Fruit fly (Drosophila melanogaster) whole organism, embryonic: ENCODE data around the gene RpS5b.

Experiments
- CG10267 ChIP-seq: fragments of 200-800 bp; sonication (Bioruptor generic); optimal IDR thresholded peaks from 2 replicates; lab custom pipeline; 2018; ENCODE audit warnings: missing biosample characterization, mild to moderate bottlenecking, missing genetic modification characterization, moderate library complexity
- CG11093 ChIP-seq: fragments of 200-800 bp; sonication (Bioruptor generic); IDR thresholded peaks from 3 replicates; pipeline ENCODE4 v1.3.6; 2022; ENCODE audit warnings: missing biosample characterization, missing genetic modification characterization
- CG11456 ChIP-seq: fragments of 200-800 bp; sonication (Bioruptor generic); IDR thresholded peaks from 3 replicates; pipeline ENCODE4 v1.3.6; 2022; ENCODE audit warnings: missing biosample characterization, missing genetic modification characterization
- CG12659 ChIP-seq: fragments of 200-800 bp; sonication (Bioruptor generic); optimal IDR thresholded peaks from 3 replicates; lab custom pipeline; 2017; ENCODE audit warnings: mild to moderate bottlenecking, missing biosample characterization, missing genetic modification reagents, missing genetic modification characterization
- CG12942 ChIP-seq: fragments of 200-800 bp; sonication (Bioruptor generic); optimal IDR thresholded peaks from 3 replicates; lab custom pipeline; 2016; ENCODE audit warnings: missing biosample characterization, missing genetic modification characterization
- CG13894 ChIP-seq: fragments of 200-800 bp; sonication (Bioruptor generic); optimal IDR thresholded peaks from 3 replicates; lab custom pipeline; 2018; ENCODE audit warnings: missing biosample characterization, mild to moderate bottlenecking, missing genetic modification characterization, moderate library complexity
- CG14441 ChIP-seq: fragments of 200-800 bp; sonication (Bioruptor generic); IDR thresholded peaks from 2 replicates; pipeline ENCODE4 v1.3.6; 2022; ENCODE audit warnings: missing biosample characterization, missing genetic modification characterization
- CG14860 ChIP-seq: fragments of 200-800 bp; sonication (Bioruptor generic); IDR thresholded peaks from 3 replicates; pipeline ENCODE4 v1.3.6; 2022; ENCODE audit warnings: missing biosample characterization, missing genetic modification characterization; ENCODE audit not compliant: partially characterized antibody
- CG15514 ChIP-seq: fragments of 200-800 bp; sonication (Bioruptor generic); optimal IDR thresholded peaks from 3 replicates; lab custom pipeline; 2017; ENCODE audit warnings: missing biosample characterization, missing genetic modification characterization, mild to moderate bottlenecking, moderate library complexity, missing genetic modification reagents
- CG1602 ChIP-seq: fragments of 200-800 bp; sonication (Bioruptor generic); optimal IDR thresholded peaks from 3 replicates; lab custom pipeline; 2016; ENCODE audit warnings: missing biosample characterization, missing genetic modification characterization
- CG17328 ChIP-seq: fragments of 200-800 bp; sonication (Bioruptor generic); IDR thresholded peaks from 2 replicates; pipeline ENCODE4 v1.3.6; 2022; ENCODE audit warnings: missing biosample characterization, missing genetic modification characterization
- CG17829 ChIP-seq: fragments of 200-800 bp; optimal IDR thresholded peaks from 2 replicates; lab custom pipeline; 2019; ENCODE audit warnings: missing biosample characterization, mild to moderate bottlenecking, missing genetic modification characterization, moderate library complexity
- CG1792 ChIP-seq: fragments of 200-800 bp; sonication (Bioruptor generic); optimal IDR thresholded peaks from 2 replicates; lab custom pipeline; 2016; ENCODE audit warnings: missing biosample characterization, missing genetic modification characterization
- CG1832 ChIP-seq: fragments of 200-800 bp; sonication (Bioruptor generic); optimal IDR thresholded peaks from 2 replicates; lab custom pipeline; 2017; ENCODE audit warnings: missing biosample characterization, mild to moderate bottlenecking, missing genetic modification characterization, inconsistent platforms
- CG18619 ChIP-seq: fragments of 200-800 bp; sonication (Bioruptor generic); optimal IDR thresholded peaks from 3 replicates; lab custom pipeline; 2017; ENCODE audit warnings: missing biosample characterization, mild to moderate bottlenecking, missing genetic modification characterization
- CG2120 ChIP-seq: fragments of 200-800 bp; sonication (Bioruptor generic); optimal IDR thresholded peaks from 3 replicates; lab custom pipeline; 2016; ENCODE audit warnings: missing biosample characterization, missing genetic modification characterization
- CG32772 ChIP-seq: fragments of 200-800 bp; sonication (Bioruptor generic); IDR thresholded peaks from 2 replicates; pipeline ENCODE4 v1.3.6; 2022; ENCODE audit warnings: missing biosample characterization, missing genetic modification characterization
- CG3281 ChIP-seq: fragments of 200-800 bp; sonication (Bioruptor generic); optimal IDR thresholded peaks from 3 replicates; lab custom pipeline; 2017; ENCODE audit warnings: missing biosample characterization, mild to moderate bottlenecking, missing genetic modification characterization
- CG5245 ChIP-seq: fragments of 200-800 bp; sonication (Bioruptor generic); optimal IDR thresholded peaks from 3 replicates; lab custom pipeline; 2016; ENCODE audit warnings: missing biosample characterization, missing genetic modification characterization
- CG5953 ChIP-seq: fragments of 200-800 bp; sonication (Bioruptor generic); IDR thresholded peaks from 2 replicates; pipeline ENCODE4 v1.3.6; 2022; ENCODE audit warnings: missing biosample characterization, missing genetic modification characterization
- CG8281 ChIP-seq: fragments of 200-800 bp; sonication (Bioruptor generic); optimal IDR thresholded peaks from 2 replicates; lab custom pipeline; 2018; ENCODE audit warnings: missing biosample characterization, mild to moderate bottlenecking, missing genetic modification characterization, moderate library complexity
- CG8765 ChIP-seq: fragments of 200-800 bp; sonication (Bioruptor generic); IDR thresholded peaks from 2 replicates; pipeline ENCODE4 v1.3.6; 2022; ENCODE audit warnings: missing biosample characterization, missing genetic modification characterization
- CG9215 ChIP-seq: fragments of 200-800 bp; sonication (Bioruptor generic); IDR thresholded peaks from 2 replicates; pipeline ENCODE4 v1.3.6; 2022; ENCODE audit warnings: missing biosample characterization, missing genetic modification characterization
- CkIIα-i1 ChIP-seq: fragments of 200-800 bp; sonication (Bioruptor generic); IDR thresholded peaks from 2 replicates; pipeline ENCODE4 v1.3.6; 2022; ENCODE audit warnings: missing biosample characterization, missing genetic modification characterization
- Dek ChIP-seq: fragments of 200-800 bp; sonication (Bioruptor generic); optimal IDR thresholded peaks from 3 replicates; lab custom pipeline; 2019; ENCODE audit warnings: missing biosample characterization, mild to moderate bottlenecking, missing genetic modification characterization, moderate library complexity
- Ets65A ChIP-seq: fragments of 200-800 bp; sonication (Bioruptor generic); peaks from one replicate; lab custom pipeline; 2016; ENCODE audit warnings: missing biosample characterization, missing genetic modification characterization
- H2.0 ChIP-seq: fragments of 200-800 bp; sonication (Bioruptor generic); IDR thresholded peaks from 2 replicates; pipeline ENCODE4 v1.3.6; 2022; ENCODE audit warnings: missing biosample characterization, missing genetic modification characterization
- HLH54F ChIP-seq: fragments of 200-800 bp; sonication (Bioruptor generic); optimal IDR thresholded peaks from 3 replicates; lab custom pipeline; 2016; ENCODE audit warnings: missing biosample characterization, missing genetic modification characterization
- Lhr ChIP-seq: fragments of 200-800 bp; sonication (Bioruptor generic); optimal IDR thresholded peaks from 3 replicates; lab custom pipeline; 2017; ENCODE audit warnings: mild to moderate bottlenecking, missing biosample characterization, missing genetic modification reagents, missing genetic modification characterization
- Myb ChIP-seq: fragments of 200-800 bp; sonication (Bioruptor generic); optimal IDR thresholded peaks from 2 replicates; lab custom pipeline; 2016; ENCODE audit warnings: missing biosample characterization, missing genetic modification characterization
- Side ChIP-seq: fragments of 200-800 bp; sonication (Bioruptor generic); optimal IDR thresholded peaks from 2 replicates; lab custom pipeline; 2016; ENCODE audit warnings: missing biosample characterization, missing genetic modification characterization
- Sox100B ChIP-seq: fragments of 200-800 bp; sonication (Bioruptor generic); optimal IDR thresholded peaks from 3 replicates; lab custom pipeline; 2018; ENCODE audit warnings: missing biosample characterization, mild to moderate bottlenecking, missing genetic modification characterization
- ash1 ChIP-seq: fragments of 200-800 bp; sonication (Bioruptor generic); optimal IDR thresholded peaks from 2 replicates; lab custom pipeline; 2018; ENCODE audit warnings: missing biosample characterization, mild to moderate bottlenecking, missing genetic modification characterization
- bcd ChIP-seq: fragments of 200-800 bp; sonication (Bioruptor generic); optimal IDR thresholded peaks from 2 replicates; lab custom pipeline; 2017; ENCODE audit warnings: missing biosample characterization, mild to moderate bottlenecking, missing genetic modification characterization
- bigmax ChIP-seq: fragments of 200-800 bp; sonication (Bioruptor generic); optimal IDR thresholded peaks from 2 replicates; lab custom pipeline; 2018; ENCODE audit warnings: missing biosample characterization, mild to moderate bottlenecking, missing genetic modification characterization
- ci ChIP-seq: fragments of 200-800 bp; sonication (Bioruptor generic); IDR thresholded peaks from 3 replicates; pipeline ENCODE4 v1.3.6; 2022; ENCODE audit warnings: missing biosample characterization, missing genetic modification characterization
- dan ChIP-seq: fragments of 200-800 bp; sonication (Bioruptor generic); IDR thresholded peaks from 2 replicates; pipeline ENCODE4 v1.3.6; 2022; ENCODE audit warnings: missing biosample characterization, missing genetic modification characterization
- exex ChIP-seq: fragments of 200-800 bp; sonication (Bioruptor generic); optimal IDR thresholded peaks from 4 replicates; lab custom pipeline; 2018; ENCODE audit warnings: missing biosample characterization, mild to moderate bottlenecking, missing genetic modification characterization, moderate library complexity
- fd3F ChIP-seq: fragments of 200-800 bp; sonication (Bioruptor generic); optimal IDR thresholded peaks from 2 replicates; lab custom pipeline; 2018; ENCODE audit warnings: missing biosample characterization, mild to moderate bottlenecking, missing genetic modification characterization, moderate library complexity
- fd96Cb ChIP-seq: fragments of 200-800 bp; sonication (Bioruptor generic); optimal IDR thresholded peaks from 2 replicates; lab custom pipeline; 2018; ENCODE audit warnings: missing biosample characterization, mild to moderate bottlenecking, missing genetic modification characterization, moderate library complexity
- hth ChIP-seq: fragments of >200 bp; optimal IDR thresholded peaks from 2 replicates; lab custom pipeline; 2017; ENCODE audit warnings: inconsistent platforms
- jigr1 ChIP-seq: fragments of 200-800 bp; sonication (Bioruptor generic); IDR thresholded peaks from 3 replicates; pipeline ENCODE4 v1.3.6; 2022; ENCODE audit warnings: missing biosample characterization, missing genetic modification characterization
- jumu ChIP-seq: fragments of 200-800 bp; sonication (Bioruptor generic); optimal IDR thresholded peaks from 3 replicates; lab custom pipeline; 2016; ENCODE audit warnings: missing biosample characterization, missing genetic modification characterization
- kni ChIP-seq: fragments of 200-800 bp; sonication (Bioruptor generic); optimal IDR thresholded peaks from 3 replicates; lab custom pipeline; 2017; ENCODE audit warnings: mild to moderate bottlenecking, missing biosample characterization, missing genetic modification reagents, missing genetic modification characterization
- lilli ChIP-seq: fragments of 200-800 bp; sonication (Bioruptor generic); optimal IDR thresholded peaks from 3 replicates; lab custom pipeline; 2016; ENCODE audit warnings: missing biosample characterization, missing genetic modification characterization
- peb ChIP-seq: fragments of 200-800 bp; sonication (Bioruptor generic); IDR thresholded peaks from 2 replicates; pipeline ENCODE4 v1.3.6; 2022; ENCODE audit warnings: missing biosample characterization, missing genetic modification characterization
- pum ChIP-seq: fragments of 200-800 bp; sonication (Bioruptor generic); optimal IDR thresholded peaks from 2 replicates; lab custom pipeline; 2016; ENCODE audit warnings: missing biosample characterization, missing genetic modification characterization
- rib ChIP-seq: fragments of 200-800 bp; sonication (Bioruptor generic); IDR thresholded peaks from 2 replicates; pipeline ENCODE4 v1.3.6; 2022; ENCODE audit warnings: missing biosample characterization, missing genetic modification characterization
- salm ChIP-seq: fragments of 200-800 bp; sonication (Bioruptor generic); optimal IDR thresholded peaks from 2 replicates; lab custom pipeline; 2018; ENCODE audit warnings: missing biosample characterization, mild to moderate bottlenecking, missing genetic modification characterization
- tna ChIP-seq: fragments of 200-800 bp; sonication (Bioruptor generic); IDR thresholded peaks from 2 replicates; pipeline ENCODE4 v1.3.6; 2022; ENCODE audit warnings: missing biosample characterization, missing genetic modification characterization; ENCODE audit not compliant: partially characterized antibody
- toy ChIP-seq: fragments of 200-800 bp; sonication (Bioruptor generic); IDR thresholded peaks from 2 replicates; pipeline ENCODE4 v1.3.6; 2022; ENCODE audit warnings: missing biosample characterization, missing genetic modification characterization

The RpS5b gene

DNA sequence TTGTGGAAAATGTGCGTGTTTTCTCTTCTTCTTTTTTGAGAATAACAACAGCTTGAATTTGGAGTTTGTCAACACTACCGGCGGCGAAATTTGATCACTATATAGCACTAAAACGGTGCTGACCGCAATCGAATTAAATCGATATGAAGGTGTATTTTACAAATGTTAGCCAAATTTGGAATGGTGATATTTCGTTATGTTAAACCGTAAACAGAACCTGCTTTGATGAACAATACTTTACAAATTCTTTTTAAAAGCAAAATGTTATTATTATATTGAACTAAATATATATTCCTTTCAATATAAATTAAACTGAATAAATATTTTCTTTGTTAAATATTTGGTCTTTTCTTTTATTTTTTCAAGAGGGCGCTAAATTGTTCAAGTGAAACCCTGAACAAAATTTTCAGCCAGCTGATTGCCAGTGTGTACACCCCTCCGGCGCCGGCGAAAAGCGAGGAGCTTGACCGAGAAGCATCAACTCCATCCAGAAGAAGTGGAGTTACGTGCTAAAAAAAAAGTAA lies 15.3 kb downstream of the RpS5b start, which contains the start of the genes Rrp6, CG33331 and CG33332 (continued):
- TF ChIP-seq CG15514 (peak; percentile 74), CkIIα-i1 (no peak), CG1792 (GFP tag; lab: Kevin White, UChicago) (peak; percentile 41), pum (GFP tag; lab: Kevin White, UChicago) (peak; percentile 46), HLH54F (GFP tag; lab: Kevin White, UChicago) (peak; percentile 74), CG9215 (GFP tag; lab: Robert Waterston, UW) (peak; percentile 76), Side (GFP tag; lab: Kevin White, UChicago) (peak; percentile 35), CG17829 (peak; percentile 85), kni (no peak), CG17328 (GFP tag; lab: Robert Waterston, UW) (peak; percentile 29; the same call in 1 of the 2 replicates), toy (GFP tag; lab: Robert Waterston, UW) (no peak), Lhr (GFP tag; lab: Kevin White, UChicago) (peak; percentile 12), hth (no peak), Myb (GFP tag; lab: Kevin White, UChicago) (peak; percentile 43), Ets65A (GFP tag; lab: Kevin White, UChicago) (peak; percentile 97), CG11093 (GFP tag; lab: Robert Waterston, UW) (no peak), exex (tag; lab: Kevin White, UChicago) (no peak), jigr1 (no peak), ash1 (GFP tag; lab: Kevin White, UChicago) (no peak), CG10267 (tag; lab: Kevin White, UChicago) (peak; percentile 95), CG8281 (tag; lab: Kevin White, UChicago) (no peak), CG1602 (peak; percentile 63), jumu (peak; percentile 47), CG12942 (peak; percentile 63), CG11456 (GFP tag; lab: Robert Waterston, UW) (peak; percentile 61; the same call in 2 of the 3 replicates), bcd (GFP tag; lab: Kevin White, UChicago) (peak; percentile 67), dan (GFP tag; lab: Robert Waterston, UW) (no peak), CG14860 (GFP tag; lab: Robert Waterston, UW) (no peak), rib (GFP tag; lab: Robert Waterston, UW) (peak; percentile 10; the same call in 1 of the 2 replicates), CG5245 (GFP tag; lab: Kevin White, UChicago) (peak; percentile 38), CG14441 (peak; percentile 43; the same call in 1 of the 2 replicates), bigmax (GFP tag; lab: Kevin White, UChicago) (no peak), CG13894 (tag; lab: Kevin White, UChicago) (peak; percentile 66), CG3281 (GFP tag; lab: Kevin White, UChicago) (peak; percentile 87), ci (GFP tag; lab: Robert Waterston, UW) (peak; percentile 66; the same call in 1 of the 3 replicates), CG8765 (GFP tag; lab: Robert Waterston, UW) (no peak), H2.0 (GFP tag; lab: Robert Waterston, UW) (peak; percentile 45), CG12659 (GFP tag; lab: Kevin White, UChicago) (peak; percentile 90), fd96Cb (peak; percentile 18), peb (GFP tag; lab: Robert Waterston, UW) (no peak), Sox100B (GFP tag; lab: Kevin White, UChicago) (no peak), lilli (GFP tag; lab: Kevin White, UChicago) (peak; percentile 79), Dek (tag; lab: Kevin White, UChicago) (peak; percentile 78), CG2120 (GFP tag; lab: Kevin White, UChicago) (peak; percentile 86), salm (no peak), CG1832 (GFP tag; lab: Kevin White, UChicago) (no peak), CG5953 (GFP tag; lab: Robert Waterston, UW) (no peak), CG18619 (GFP tag; lab: Kevin White, UChicago) (peak; percentile 74), fd3F (GFP tag; lab: Kevin White, UChicago) (peak; percentile 80), CG32772 (GFP tag; lab: Robert Waterston, UW) (peak; percentile 47), tna (GFP tag; lab: Robert Waterston, UW) (no peak)
